Worm (Caenorhabditis elegans) whole organism, L1 larva: ENCODE data around the gene srt-40.

Source experiments
- C16A3.4 ChIP-seq: fragments of 150-350 bp; optimal IDR thresholded peaks from 2 replicates; lab custom pipeline; 2014; ENCODE audit warnings: missing biosample characterization, missing genetic modification characterization
- C34B4.2 ChIP-seq: sonication (generic microtip); optimal IDR thresholded peaks from 2 replicates; lab custom pipeline; 2017; ENCODE audit warnings: mild to moderate bottlenecking, missing genetic modification characterization, missing compliant biosample characterization
- F16B12.6 ChIP-seq: fragments of 150-350 bp; optimal IDR thresholded peaks from 2 replicates; lab custom pipeline; 2014; ENCODE audit warnings: missing biosample characterization, missing genetic modification characterization
- Y116A8C.19 ChIP-seq: sonication (generic microtip); optimal IDR thresholded peaks from 2 replicates; lab custom pipeline; 2016; ENCODE audit warnings: missing compliant biosample characterization, missing genetic modification characterization, borderline replicate concordance
- ama-1 ChIP-seq: fragments of 150-350 bp; optimal IDR thresholded peaks from 2 replicates; lab custom pipeline; 2014
- blmp-1 ChIP-seq: fragments of 150-350 bp; optimal IDR thresholded peaks from 2 replicates; lab custom pipeline; 2014; ENCODE audit warnings: missing biosample characterization, missing genetic modification characterization
- ceh-8 ChIP-seq: fragments of 200-800 bp; sonication (Bioruptor generic); optimal IDR thresholded peaks from 2 replicates; lab custom pipeline; 2018; ENCODE audit warnings: mild to moderate bottlenecking, missing genetic modification characterization, moderate library complexity, missing compliant biosample characterization
- ceh-82 ChIP-seq, 3 experiments: fragments of 150-350 bp in 1 of 3; sonication (generic microtip) in 2 of 3; optimal IDR thresholded peaks; 2 replicates each; lab custom pipeline; 2014 to 2017; ENCODE audit warnings: missing biosample characterization in 3 of 3, missing genetic modification characterization in 3 of 3
- efl-1 ChIP-seq, 4 experiments: fragments of 150-350 bp; optimal IDR thresholded peaks in 3 of 4; peaks in 1 of 4; 1 replicate in 1 of 4; 2 replicates in 3 of 4; lab custom pipeline; 2014; ENCODE audit warnings: missing biosample characterization in 2 of 4, missing genetic modification characterization in 2 of 4, missing genetic modification reagents in 2 of 4
- efl-3 ChIP-seq: fragments of 200-800 bp; sonication (Bioruptor generic); optimal IDR thresholded peaks from 2 replicates; lab custom pipeline; 2018; ENCODE audit warnings: mild to moderate bottlenecking, missing genetic modification characterization, missing compliant biosample characterization
- egl-13 ChIP-seq: sonication (generic microtip); optimal IDR thresholded peaks from 2 replicates; lab custom pipeline; 2016; ENCODE audit warnings: missing genotype, missing genetic modification reagents, missing genetic modification characterization, missing compliant biosample characterization
- egl-27 ChIP-seq, 2 experiments: fragments of 150-350 bp in 1 of 2; sonication (generic microtip); optimal IDR thresholded peaks; 3 replicates each; lab custom pipeline; 2017 to 2018; ENCODE audit warnings: missing biosample characterization in 2 of 2, missing genetic modification characterization in 2 of 2, missing genetic modification reagents in 2 of 2
- elt-2 ChIP-seq: sonication (generic microtip); optimal IDR thresholded peaks from 2 replicates; lab custom pipeline; 2016; ENCODE audit warnings: missing genetic modification characterization, mild to moderate bottlenecking, inconsistent platforms, missing compliant biosample characterization, missing genetic modification reagents
- ets-5 ChIP-seq: fragments of 200-800 bp; sonication (Bioruptor generic); IDR thresholded peaks from 2 replicates; pipeline ENCODE4 v1.3.6; 2022; ENCODE audit warnings: missing genetic modification characterization, missing compliant biosample characterization
- fkh-4 ChIP-seq: sonication (generic microtip); optimal IDR thresholded peaks from 2 replicates; lab custom pipeline; 2016; ENCODE audit warnings: missing compliant biosample characterization, missing genetic modification characterization, borderline replicate concordance
- fkh-8 ChIP-seq: sonication (generic microtip); optimal IDR thresholded peaks from 2 replicates; lab custom pipeline; 2016; ENCODE audit warnings: mild to moderate bottlenecking, missing genetic modification characterization, missing compliant biosample characterization
- fos-1 ChIP-seq: fragments of 150-350 bp; optimal IDR thresholded peaks from 2 replicates; lab custom pipeline; 2014; ENCODE audit warnings: missing biosample characterization, missing genetic modification characterization
- irx-1 ChIP-seq: sonication (generic microtip); optimal IDR thresholded peaks from 2 replicates; lab custom pipeline; 2016; ENCODE audit warnings: missing genetic modification characterization, missing compliant biosample characterization
- isw-1 ChIP-seq: fragments of 200-800 bp; sonication (Bioruptor generic); IDR thresholded peaks from 2 replicates; pipeline ENCODE4 v1.3.6; 2022; ENCODE audit warnings: missing genetic modification characterization, missing compliant biosample characterization
- jun-1 ChIP-seq: fragments of 150-350 bp; optimal IDR thresholded peaks from 2 replicates; lab custom pipeline; 2014; ENCODE audit warnings: missing biosample characterization, missing genetic modification reagents, missing genetic modification characterization
- lin-13 ChIP-seq: fragments of 150-350 bp; optimal IDR thresholded peaks from 2 replicates; lab custom pipeline; 2014; ENCODE audit warnings: missing biosample characterization, missing genetic modification reagents, missing genetic modification characterization
- lin-15B ChIP-seq: fragments of 150-350 bp; sonication (generic microtip); optimal IDR thresholded peaks from 3 replicates; lab custom pipeline; 2014; ENCODE audit warnings: missing biosample characterization, missing genetic modification characterization
- lin-35 ChIP-seq, 2 experiments: fragments of 150-350 bp; optimal IDR thresholded peaks; 2 replicates each; lab custom pipeline; 2014; ENCODE audit warnings: missing biosample characterization in 2 of 2, missing genetic modification characterization in 2 of 2, missing genetic modification reagents in 2 of 2
- lir-3 ChIP-seq: sonication (generic microtip); optimal IDR thresholded peaks from 2 replicates; lab custom pipeline; 2016; ENCODE audit warnings: mild to moderate bottlenecking, missing genetic modification characterization, moderate library complexity, missing compliant biosample characterization; ENCODE audit not compliant: poor library complexity
- mdl-1 ChIP-seq, 2 experiments: fragments of 150-350 bp; optimal IDR thresholded peaks; 2 replicates each; lab custom pipeline; 2014 to 2017; ENCODE audit warnings: missing biosample characterization in 2 of 2, missing genetic modification characterization in 2 of 2, inconsistent platforms in 1 of 2
- nhr-11 ChIP-seq: fragments of 150-350 bp; optimal IDR thresholded peaks from 2 replicates; lab custom pipeline; 2014; ENCODE audit warnings: missing biosample characterization, missing genetic modification characterization
- nhr-12 ChIP-seq: sonication (generic microtip); optimal IDR thresholded peaks from 2 replicates; lab custom pipeline; 2017; ENCODE audit warnings: missing biosample characterization, missing genetic modification characterization
- nhr-20 ChIP-seq: sonication (generic microtip); optimal IDR thresholded peaks from 2 replicates; lab custom pipeline; 2016; ENCODE audit warnings: mild to moderate bottlenecking, missing genetic modification characterization, missing compliant biosample characterization
- nhr-28 ChIP-seq: fragments of 150-350 bp; optimal IDR thresholded peaks from 2 replicates; lab custom pipeline; 2014; ENCODE audit warnings: missing biosample characterization, missing genetic modification characterization
- nhr-47 ChIP-seq: sonication (generic microtip); optimal IDR thresholded peaks from 2 replicates; lab custom pipeline; 2016; ENCODE audit warnings: mild to moderate bottlenecking, missing genetic modification characterization, moderate library complexity, missing compliant biosample characterization
- nhr-71 ChIP-seq: sonication (generic microtip); optimal IDR thresholded peaks from 2 replicates; lab custom pipeline; 2016; ENCODE audit warnings: mild to moderate bottlenecking, missing genetic modification characterization, moderate library complexity, missing compliant biosample characterization
- nhr-84 ChIP-seq: sonication (generic microtip); optimal IDR thresholded peaks from 2 replicates; lab custom pipeline; 2017; ENCODE audit warnings: missing biosample characterization, missing genetic modification characterization
- pax-3 ChIP-seq: fragments of 200-800 bp; sonication (Bioruptor generic); optimal IDR thresholded peaks from 2 replicates; lab custom pipeline; 2018; ENCODE audit warnings: mild to moderate bottlenecking, missing genetic modification characterization, moderate library complexity, missing compliant biosample characterization
- rnt-1 ChIP-seq: sonication (generic microtip); optimal IDR thresholded peaks from 2 replicates; lab custom pipeline; 2016; ENCODE audit warnings: mild to moderate bottlenecking, missing genetic modification characterization, moderate library complexity, missing compliant biosample characterization
- skn-1 ChIP-seq: fragments of 150-350 bp; optimal IDR thresholded peaks from 2 replicates; lab custom pipeline; 2014; ENCODE audit warnings: missing biosample characterization, missing genetic modification characterization
- snpc-4 ChIP-seq: fragments of 150-350 bp; optimal IDR thresholded peaks from 2 replicates; lab custom pipeline; 2014; ENCODE audit warnings: missing biosample characterization, missing genetic modification characterization
- snu-23 ChIP-seq: sonication (generic microtip); optimal IDR thresholded peaks from 2 replicates; lab custom pipeline; 2016; ENCODE audit warnings: missing genetic modification characterization, missing compliant biosample characterization
- sox-4 ChIP-seq: sonication (generic microtip); optimal IDR thresholded peaks from 2 replicates; lab custom pipeline; 2016; ENCODE audit warnings: missing genetic modification characterization, missing compliant biosample characterization
- sptf-1 ChIP-seq: fragments of 150-350 bp; optimal IDR thresholded peaks from 2 replicates; lab custom pipeline; 2014; ENCODE audit warnings: missing biosample characterization, missing genetic modification characterization
- sup-37 ChIP-seq: fragments of 200-800 bp; sonication (Bioruptor generic); optimal IDR thresholded peaks from 2 replicates; lab custom pipeline; 2018; ENCODE audit warnings: mild to moderate bottlenecking, missing genetic modification characterization, missing compliant biosample characterization
- swsn-7 ChIP-seq: sonication (generic microtip); optimal IDR thresholded peaks from 2 replicates; lab custom pipeline; 2016; ENCODE audit warnings: missing genetic modification characterization, missing compliant biosample characterization
- tlp-1 ChIP-seq: fragments of 150-350 bp; optimal IDR thresholded peaks from 2 replicates; lab custom pipeline; 2014; ENCODE audit warnings: missing biosample characterization, missing genetic modification characterization
- unc-130 ChIP-seq: fragments of 150-350 bp; optimal IDR thresholded peaks from 2 replicates; lab custom pipeline; 2017; ENCODE audit warnings: missing biosample characterization, missing genetic modification characterization, inconsistent platforms
- unc-62 ChIP-seq: fragments of 150-350 bp; optimal IDR thresholded peaks from 2 replicates; lab custom pipeline; 2014; ENCODE audit warnings: missing biosample characterization, missing genetic modification reagents, missing genetic modification characterization
- unc-98 ChIP-seq: fragments of 200-800 bp; sonication (Bioruptor generic); IDR thresholded peaks from 2 replicates; pipeline ENCODE4 v1.3.6; 2022; ENCODE audit warnings: missing genetic modification characterization, missing compliant biosample characterization
- vab-15 ChIP-seq: sonication (generic microtip); optimal IDR thresholded peaks from 2 replicates; lab custom pipeline; 2017; ENCODE audit warnings: missing genotype, mild to moderate bottlenecking, missing genetic modification characterization, missing compliant biosample characterization
- xbp-1 ChIP-seq: sonication (generic microtip); optimal IDR thresholded peaks from 2 replicates; lab custom pipeline; 2016; ENCODE audit warnings: missing genetic modification characterization, missing compliant biosample characterization
- zag-1 ChIP-seq: fragments of 150-350 bp; optimal IDR thresholded peaks from 2 replicates; lab custom pipeline; 2014; ENCODE audit warnings: missing biosample characterization, missing genetic modification characterization
- zip-4 ChIP-seq: fragments of 200-800 bp; sonication (Bioruptor generic); optimal IDR thresholded peaks from 2 replicates; lab custom pipeline; 2018; ENCODE audit warnings: mild to moderate bottlenecking, missing genetic modification characterization, moderate library complexity, missing compliant biosample characterization
- ztf-11 ChIP-seq, 2 experiments: sonication (generic microtip); optimal IDR thresholded peaks; 2 replicates each; lab custom pipeline; 2016 to 2017; ENCODE audit warnings: missing genetic modification characterization in 2 of 2, missing biosample characterization in 1 of 2, missing compliant biosample characterization in 1 of 2

srt-40 gene

DNA sequence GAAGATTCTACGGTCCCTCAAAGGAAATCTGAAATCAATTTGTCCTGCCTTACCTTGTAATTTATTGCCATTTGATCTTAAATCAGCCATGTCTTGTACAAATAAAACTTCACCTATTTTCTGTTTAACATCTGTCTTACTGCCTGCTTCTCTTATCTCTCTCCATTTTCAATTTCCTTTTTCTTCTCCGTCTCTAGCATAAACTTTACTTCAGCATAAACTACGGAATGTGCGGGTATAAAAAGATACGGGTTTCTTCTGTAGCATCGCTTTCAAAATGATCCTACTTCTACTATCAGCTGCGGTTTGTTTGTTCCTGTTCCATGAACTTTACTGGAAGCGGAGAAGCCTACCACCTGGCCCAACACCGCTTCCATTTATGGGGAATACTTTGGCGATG, 38.7 kb upstream of the srt-40 start, which contains the start of gene cyp-33C5 (continued):
- TF ChIP-seq efl-3 (GFP tag; lab: Kevin White, UChicago) (no peak), tlp-1 (tag; lab: Kevin White, UChicago) (no peak), unc-62 (GFP tag; lab: Kevin White, UChicago) (no peak), lin-15B (tag; lab: Kevin White, UChicago) (no peak), Y116A8C.19 (no peak), xbp-1 (tag; lab: Kevin White, UChicago) (no peak), nhr-47 (no peak), zag-1 (tag; lab: Kevin White, UChicago) (no peak), jun-1 (no peak), lin-35 (GFP tag; optimal IDR thresholded peaks at IDR 0.05; lab: Kevin White, UChicago) (peak in 1 of 2 experiments; percentile 31), ceh-8 (GFP tag; lab: Kevin White, UChicago) (no peak), mdl-1 (tag; optimal IDR thresholded peaks at IDR 0.05; lab: Kevin White, UChicago) (no peak), elt-2 (peak; percentile 11), nhr-84 (tag; lab: Kevin White, UChicago) (no peak), sox-4 (tag; lab: Kevin White, UChicago) (no peak), ets-5 (no peak), skn-1 (tag; lab: Kevin White, UChicago) (no peak), nhr-12 (tag; lab: Kevin White, UChicago) (no peak), ztf-11 (tag; optimal IDR thresholded peaks at IDR 0.05; lab: Kevin White, UChicago) (no peak), pax-3 (no peak), nhr-20 (tag; lab: Kevin White, UChicago) (peak; percentile 75), fkh-8 (no peak), ama-1 (no peak), sptf-1 (no peak), swsn-7 (tag; lab: Kevin White, UChicago) (no peak), C16A3.4 (no peak), egl-13 (tag; lab: Kevin White, UChicago) (no peak), zip-4 (GFP tag; lab: Kevin White, UChicago) (no peak), nhr-28 (no peak), lir-3 (tag; lab: Kevin White, UChicago) (no peak), vab-15 (tag; lab: Kevin White, UChicago) (no peak), egl-27 (tag; optimal IDR thresholded peaks at IDR 0.05; lab: Kevin White, UChicago) (no peak), irx-1 (no peak), lin-13 (no peak), snpc-4 (tag; lab: Kevin White, UChicago) (no peak), efl-1 (optimal IDR thresholded peaks at IDR 0.05; lab: Kevin White, UChicago) (peak; percentile 43 to 59), efl-1 (GFP tag; optimal IDR thresholded peaks at IDR 0.05 in 1 of 2; lab: Kevin White, UChicago) (peak in 1 of 2 experiments; percentile 92), fos-1 (no peak), nhr-11 (tag; lab: Kevin White, UChicago) (no peak), C34B4.2 (tag; lab: Kevin White, UChicago) (no peak), unc-130 (tag; lab: Kevin White, UChicago) (no peak), fkh-4 (no peak), snu-23 (GFP tag; lab: Kevin White, UChicago) (peak; percentile 29), F16B12.6 (tag; lab: Kevin White, UChicago) (no peak), nhr-71 (no peak), sup-37 (GFP tag; lab: Kevin White, UChicago) (no peak), blmp-1 (tag; lab: Kevin White, UChicago) (peak; percentile 62), unc-98 (GFP tag; lab: Robert Waterston, UW) (no peak), ceh-82 (tag; optimal IDR thresholded peaks at IDR 0.05; lab: Kevin White, UChicago) (peak in 1 of 3 experiments; percentile 17), rnt-1 (peak; percentile 12), isw-1 (GFP tag; lab: Robert Waterston, UW) (no peak)
- TF ChIP-seq, all 84 proteins: peak for 13
